Fruit fly (Drosophila melanogaster): ENCODE results near the gene Bin1.

dm6 chr3R:16182269-16182875, 7.0 kb downstream of the Bin1 start:
- no peak for TF ChIP-seq ttk (optimal IDR thresholded peaks at IDR 0.05)
- TF ChIP-seq insv (optimal IDR thresholded peaks at IDR 0.05) = no peak
- TF ChIP-seq psq (optimal IDR thresholded peaks at IDR 0.05) = no peak
- TF ChIP-seq Myc (optimal IDR thresholded peaks at IDR 0.05) = no peak

Data from Kc167 (cell line).